Fruit fly (Drosophila melanogaster) whole organism, embryonic: ENCODE measurements around the gene Ifrd1.

Experiments used
- Atf-2 ChIP-seq: fragments of 200-800 bp; sonication (Bioruptor generic); optimal IDR thresholded peaks from 2 replicates; lab custom pipeline; 2016; ENCODE audit warnings: missing biosample characterization, missing genetic modification characterization
- CG10274 ChIP-seq: fragments of 200-800 bp; sonication (Bioruptor generic); optimal IDR thresholded peaks from 3 replicates; lab custom pipeline; 2017; ENCODE audit warnings: missing biosample characterization, mild to moderate bottlenecking, missing genetic modification characterization
- CG10321 ChIP-seq: fragments of 200-800 bp; sonication (Bioruptor generic); IDR thresholded peaks from 2 replicates; pipeline ENCODE4 v1.3.6; 2022; ENCODE audit warnings: missing biosample characterization, missing genetic modification characterization
- CG10565 ChIP-seq: fragments of 200-800 bp; sonication (Bioruptor generic); optimal IDR thresholded peaks from 3 replicates; lab custom pipeline; 2016; ENCODE audit warnings: missing biosample characterization, mild to moderate bottlenecking, missing genetic modification characterization
- CG11695 ChIP-seq: fragments of 200-800 bp; sonication (Bioruptor generic); IDR thresholded peaks from 3 replicates; pipeline ENCODE4 v1.3.6; 2022; ENCODE audit warnings: missing biosample characterization, missing genetic modification characterization
- CG12155 ChIP-seq: fragments of 200-800 bp; sonication (Bioruptor generic); optimal IDR thresholded peaks from 3 replicates; lab custom pipeline; 2016; ENCODE audit warnings: missing biosample characterization, missing genetic modification characterization
- CG12219 ChIP-seq: fragments of 200-800 bp; sonication (Bioruptor generic); optimal IDR thresholded peaks from 3 replicates; lab custom pipeline; 2018; ENCODE audit warnings: missing biosample characterization, mild to moderate bottlenecking, missing genetic modification characterization
- CG13894 ChIP-seq: fragments of 200-800 bp; sonication (Bioruptor generic); optimal IDR thresholded peaks from 3 replicates; lab custom pipeline; 2018; ENCODE audit warnings: missing biosample characterization, mild to moderate bottlenecking, missing genetic modification characterization, moderate library complexity
- CG14965 ChIP-seq: fragments of 200-800 bp; sonication (Bioruptor generic); optimal IDR thresholded peaks from 2 replicates; lab custom pipeline; 2016; ENCODE audit warnings: missing biosample characterization, missing genetic modification characterization, borderline replicate concordance
- CG16813 ChIP-seq: fragments of 200-800 bp; sonication (Bioruptor generic); IDR thresholded peaks from 3 replicates; pipeline ENCODE4 v1.3.6; 2022; ENCODE audit warnings: missing biosample characterization, missing genetic modification characterization; ENCODE audit not compliant: partially characterized antibody
- CG17328 ChIP-seq: fragments of 200-800 bp; sonication (Bioruptor generic); IDR thresholded peaks from 2 replicates; pipeline ENCODE4 v1.3.6; 2022; ENCODE audit warnings: missing biosample characterization, missing genetic modification characterization
- CG17361 ChIP-seq: fragments of 200-800 bp; sonication (Bioruptor generic); IDR thresholded peaks from 3 replicates; pipeline ENCODE4 v1.3.6; 2022; ENCODE audit warnings: missing biosample characterization, missing genetic modification characterization
- CG18599 ChIP-seq: fragments of 200-800 bp; sonication (Bioruptor generic); optimal IDR thresholded peaks from 3 replicates; lab custom pipeline; 2017; ENCODE audit warnings: missing biosample characterization, missing genetic modification characterization, mild to moderate bottlenecking, moderate library complexity, missing genetic modification reagents
- CG18764 ChIP-seq: fragments of 200-800 bp; sonication (Bioruptor generic); optimal IDR thresholded peaks from 3 replicates; lab custom pipeline; 2016; ENCODE audit warnings: missing biosample characterization, missing genetic modification characterization
- CG2889 ChIP-seq: fragments of 200-800 bp; sonication (Bioruptor generic); IDR thresholded peaks from 3 replicates; pipeline ENCODE4 v1.3.6; 2022; ENCODE audit warnings: missing biosample characterization, missing genetic modification characterization
- CG33213 ChIP-seq: fragments of 200-800 bp; sonication (Bioruptor generic); optimal IDR thresholded peaks from 3 replicates; lab custom pipeline; 2016; ENCODE audit warnings: missing biosample characterization, missing genetic modification characterization
- CG34376 ChIP-seq: fragments of 200-800 bp; sonication (Bioruptor generic); optimal IDR thresholded peaks from 2 replicates; lab custom pipeline; 2018; ENCODE audit warnings: missing biosample characterization, mild to moderate bottlenecking, missing genetic modification characterization
- CG5953 ChIP-seq: fragments of 200-800 bp; sonication (Bioruptor generic); IDR thresholded peaks from 2 replicates; pipeline ENCODE4 v1.3.6; 2022; ENCODE audit warnings: missing biosample characterization, missing genetic modification characterization
- CG7556 ChIP-seq: fragments of 200-800 bp; sonication (Bioruptor generic); optimal IDR thresholded peaks from 2 replicates; lab custom pipeline; 2017; ENCODE audit warnings: missing biosample characterization, mild to moderate bottlenecking, missing genetic modification characterization
- CHES-1-like ChIP-seq: fragments of 200-800 bp; sonication (Bioruptor generic); optimal IDR thresholded peaks from 2 replicates; lab custom pipeline; 2016; ENCODE audit warnings: missing biosample characterization, missing genetic modification characterization
- Dbx ChIP-seq: fragments of 200-800 bp; sonication (Bioruptor generic); IDR thresholded peaks from 3 replicates; pipeline ENCODE4 v1.3.6; 2022; ENCODE audit warnings: missing biosample characterization, missing genetic modification characterization
- Deaf1 ChIP-seq: fragments of 200-800 bp; optimal IDR thresholded peaks from 3 replicates; lab custom pipeline; 2019; ENCODE audit warnings: missing biosample characterization, mild to moderate bottlenecking, missing genetic modification characterization, moderate library complexity
- Ets65A ChIP-seq: fragments of 200-800 bp; sonication (Bioruptor generic); peaks from one replicate; lab custom pipeline; 2016; ENCODE audit warnings: missing biosample characterization, missing genetic modification characterization
- GATAe ChIP-seq: fragments of 200-800 bp; sonication (Bioruptor generic); conservative IDR thresholded peaks from 2 replicates; pipeline ENCODE4 v1.3.6; 2022; ENCODE audit warnings: missing biosample characterization, missing genetic modification characterization
- HHEX ChIP-seq: fragments of 200-800 bp; sonication (Bioruptor generic); optimal IDR thresholded peaks from 3 replicates; lab custom pipeline; 2017; ENCODE audit warnings: missing biosample characterization, mild to moderate bottlenecking, missing genetic modification characterization, missing genetic modification reagents
- HLH3B ChIP-seq: fragments of 200-800 bp; sonication (Bioruptor generic); IDR thresholded peaks from 2 replicates; pipeline ENCODE4 v1.3.6; 2022; ENCODE audit warnings: missing biosample characterization, missing genetic modification characterization
- HmgZ ChIP-seq: fragments of 200-800 bp; sonication (Bioruptor generic); optimal IDR thresholded peaks from 2 replicates; lab custom pipeline; 2018; ENCODE audit warnings: missing biosample characterization, mild to moderate bottlenecking, missing genetic modification characterization
- Hmx ChIP-seq: fragments of 200-800 bp; sonication (Bioruptor generic); optimal IDR thresholded peaks from 2 replicates; lab custom pipeline; 2016; ENCODE audit warnings: missing biosample characterization, missing genetic modification characterization
- Hsf ChIP-seq: fragments of 200-800 bp; sonication (Bioruptor generic); optimal IDR thresholded peaks from 3 replicates; lab custom pipeline; 2016; ENCODE audit warnings: missing biosample characterization, missing genetic modification characterization
- MTF-1 ChIP-seq: fragments of 200-800 bp; sonication (Bioruptor generic); optimal IDR thresholded peaks from 2 replicates; lab custom pipeline; 2018; ENCODE audit warnings: missing biosample characterization, mild to moderate bottlenecking, missing genetic modification characterization, borderline replicate concordance
- Med ChIP-seq: fragments of 200-800 bp; sonication (Bioruptor generic); peaks from one replicate; lab custom pipeline; 2016; ENCODE audit warnings: missing biosample characterization, missing genetic modification characterization, mild to moderate bottlenecking, inconsistent platforms, moderate library complexity
- NK7.1 ChIP-seq: fragments of 200-800 bp; sonication (Bioruptor generic); optimal IDR thresholded peaks from 3 replicates; lab custom pipeline; 2016; ENCODE audit warnings: missing biosample characterization, missing genetic modification characterization
- Rx ChIP-seq: fragments of 200-800 bp; sonication (Bioruptor generic); IDR thresholded peaks from 2 replicates; pipeline ENCODE4 v1.3.6; 2022; ENCODE audit warnings: missing biosample characterization, missing genetic modification characterization
- Sin3A ChIP-seq: fragments of >200 bp; optimal IDR thresholded peaks from 2 replicates; lab custom pipeline; 2018
- bcd ChIP-seq: fragments of 200-800 bp; sonication (Bioruptor generic); optimal IDR thresholded peaks from 2 replicates; lab custom pipeline; 2017; ENCODE audit warnings: missing biosample characterization, mild to moderate bottlenecking, missing genetic modification characterization
- en ChIP-seq: fragments of 200-800 bp; sonication (Bioruptor generic); optimal IDR thresholded peaks from 2 replicates; lab custom pipeline; 2016; ENCODE audit warnings: missing biosample characterization, missing genetic modification characterization
- ewg ChIP-seq: fragments of 200-800 bp; sonication (Bioruptor generic); optimal IDR thresholded peaks from 3 replicates; lab custom pipeline; 2017; ENCODE audit warnings: mild to moderate bottlenecking, missing biosample characterization, missing genetic modification reagents, missing genetic modification characterization
- h ChIP-seq: fragments of >200 bp; optimal IDR thresholded peaks from 2 replicates; lab custom pipeline; 2017
- kni ChIP-seq: fragments of 200-800 bp; sonication (Bioruptor generic); optimal IDR thresholded peaks from 3 replicates; lab custom pipeline; 2017; ENCODE audit warnings: mild to moderate bottlenecking, missing biosample characterization, missing genetic modification reagents, missing genetic modification characterization
- maf-S ChIP-seq: fragments of 200-800 bp; sonication (Bioruptor generic); optimal IDR thresholded peaks from 2 replicates; lab custom pipeline; 2016; ENCODE audit warnings: missing biosample characterization, missing genetic modification characterization
- nerfin-1 ChIP-seq: fragments of 200-800 bp; sonication (Bioruptor generic); optimal IDR thresholded peaks from 3 replicates; lab custom pipeline; 2019; ENCODE audit warnings: missing biosample characterization, mild to moderate bottlenecking, missing genetic modification characterization, moderate library complexity
- oc ChIP-seq: fragments of 200-800 bp; sonication (Bioruptor generic); optimal IDR thresholded peaks from 2 replicates; lab custom pipeline; 2018; ENCODE audit warnings: missing biosample characterization, mild to moderate bottlenecking, missing genetic modification characterization, moderate library complexity
- otp ChIP-seq: fragments of 200-800 bp; sonication (Bioruptor generic); IDR thresholded peaks from 3 replicates; pipeline ENCODE4, ENCODE4 v1.3.6; 2022; ENCODE audit warnings: missing biosample characterization, missing genetic modification characterization
- pho ChIP-seq: fragments of 200-800 bp; sonication (Bioruptor generic); optimal IDR thresholded peaks from 2 replicates; lab custom pipeline; 2016; ENCODE audit warnings: missing biosample characterization, missing genetic modification characterization
- repo ChIP-seq: fragments of 200-800 bp; sonication (Bioruptor generic); optimal IDR thresholded peaks from 2 replicates; lab custom pipeline; 2016; ENCODE audit warnings: missing biosample characterization, missing genetic modification characterization
- rib ChIP-seq: fragments of 200-800 bp; sonication (Bioruptor generic); IDR thresholded peaks from 2 replicates; pipeline ENCODE4 v1.3.6; 2022; ENCODE audit warnings: missing biosample characterization, missing genetic modification characterization
- sens ChIP-seq: fragments of 200-800 bp; sonication (Bioruptor generic); peaks from one replicate; lab custom pipeline; 2016; ENCODE audit warnings: missing biosample characterization, missing genetic modification characterization
- sr ChIP-seq: fragments of 200-800 bp; sonication (Bioruptor generic); IDR thresholded peaks from 3 replicates; pipeline ENCODE4 v1.3.6; 2022; ENCODE audit warnings: missing biosample characterization, missing genetic modification characterization
- sug ChIP-seq: fragments of 200-800 bp; optimal IDR thresholded peaks from 2 replicates; lab custom pipeline; 2019; ENCODE audit warnings: missing biosample characterization, mild to moderate bottlenecking, missing genetic modification characterization, moderate library complexity
- unpg ChIP-seq: fragments of 200-800 bp; sonication (Bioruptor generic); optimal IDR thresholded peaks from 3 replicates; lab custom pipeline; 2018; ENCODE audit warnings: missing biosample characterization, mild to moderate bottlenecking, missing genetic modification characterization, moderate library complexity
- vfl ChIP-seq: fragments of 200-800 bp; sonication (Bioruptor generic); optimal IDR thresholded peaks from 2 replicates; lab custom pipeline; 2016; ENCODE audit warnings: missing biosample characterization, missing genetic modification characterization
- wek ChIP-seq: fragments of 200-800 bp; sonication (Bioruptor generic); optimal IDR thresholded peaks from 3 replicates; lab custom pipeline; 2018; ENCODE audit warnings: missing biosample characterization, mild to moderate bottlenecking, missing genetic modification characterization, moderate library complexity
- zen ChIP-seq: fragments of 200-800 bp; sonication (Bioruptor generic); optimal IDR thresholded peaks from 3 replicates; lab custom pipeline; 2018; ENCODE audit warnings: missing biosample characterization, mild to moderate bottlenecking, missing genetic modification characterization, moderate library complexity

Gene Ifrd1

dm6 chr2L:2864601-2865000, 9.7 kb downstream of the Ifrd1 start:
- TF ChIP-seq en (GFP tag; lab: Kevin White, UChicago) (no peak), oc (tag; lab: Kevin White, UChicago) (no peak), CG33213 (GFP tag; lab: Kevin White, UChicago) (no peak), Dbx (GFP tag; lab: Robert Waterston, UW) (no peak), sug (tag; lab: Kevin White, UChicago) (no peak), CG7556 (peak; percentile 7), CG14965 (GFP tag; lab: Kevin White, UChicago) (no peak), vfl (GFP tag; lab: Kevin White, UChicago) (no peak), maf-S (GFP tag; lab: Kevin White, UChicago) (no peak), NK7.1 (no peak), Hsf (GFP tag; lab: Kevin White, UChicago) (no peak), CG17361 (GFP tag; lab: Robert Waterston, UW) (no peak), sens (GFP tag; lab: Kevin White, UChicago) (peak; percentile 65), zen (tag; lab: Kevin White, UChicago) (no peak), wek (GFP tag; lab: Kevin White, UChicago) (peak; percentile 90), CG13894 (tag; lab: Kevin White, UChicago) (no peak), CHES-1-like (GFP tag; lab: Kevin White, UChicago) (no peak), HHEX (GFP tag; lab: Kevin White, UChicago) (peak; percentile 33), HmgZ (tag; lab: Kevin White, UChicago) (no peak), CG10565 (GFP tag; lab: Kevin White, UChicago) (no peak), CG18599 (GFP tag; lab: Kevin White, UChicago) (peak; percentile 11), Sin3A (lab: Kevin White, UChicago) (no peak), CG10321 (GFP tag; lab: Robert Waterston, UW) (no peak), rib (GFP tag; lab: Robert Waterston, UW) (no peak), GATAe (GFP tag; lab: Robert Waterston, UW) (no peak), CG12155 (GFP tag; lab: Kevin White, UChicago) (no peak), HLH3B (GFP tag; lab: Robert Waterston, UW) (peak; percentile 18; the same call in 1 of the 2 replicates), CG18764 (GFP tag; lab: Kevin White, UChicago) (peak; percentile 32), repo (GFP tag; lab: Kevin White, UChicago) (no peak), CG5953 (GFP tag; lab: Robert Waterston, UW) (no peak), MTF-1 (GFP tag; lab: Kevin White, UChicago) (peak; percentile 34), otp (GFP tag; lab: Robert Waterston, UW) (peak; percentile 66; the same call in 1 of the 3 replicates), CG34376 (no peak), ewg (GFP tag; lab: Kevin White, UChicago) (no peak), Atf-2 (GFP tag; lab: Kevin White, UChicago) (no peak), CG17328 (GFP tag; lab: Robert Waterston, UW) (peak; percentile 20; the same call in 1 of the 2 replicates), CG2889 (GFP tag; lab: Robert Waterston, UW) (no peak), CG11695 (peak; percentile 63), CG16813 (GFP tag; lab: Robert Waterston, UW) (no peak), kni (peak; percentile 42), Deaf1 (tag; lab: Kevin White, UChicago) (no peak), pho (GFP tag; lab: Kevin White, UChicago) (no peak), sr (GFP tag; lab: Robert Waterston, UW) (peak; percentile 21; the same call in 1 of the 3 replicates), h (no peak), unpg (GFP tag; lab: Kevin White, UChicago) (peak; percentile 16), Ets65A (GFP tag; lab: Kevin White, UChicago) (no peak), Rx (no peak), nerfin-1 (tag; lab: Kevin White, UChicago) (no peak), Med (GFP tag; lab: Kevin White, UChicago) (peak; percentile 66), CG10274 (GFP tag; lab: Kevin White, UChicago) (peak; percentile 15), bcd (no peak), CG12219 (GFP tag; lab: Kevin White, UChicago) (no peak), Hmx (GFP tag; lab: Kevin White, UChicago) (no peak)
